Fruit fly (Drosophila melanogaster) whole organism, embryonic: Measurements from ENCODE around the gene CG13484.
A peak's percentile ranks its signal among the peaks of the same experiment; 100 is the strongest.

Experiments
- Blimp-1 ChIP-seq: fragments of 200-800 bp; sonication (Bioruptor generic); optimal IDR thresholded peaks from 3 replicates; lab custom pipeline; 2018; ENCODE audit warnings: missing biosample characterization, missing genetic modification characterization, mild to moderate bottlenecking, moderate library complexity, missing genetic modification reagents
- CG10267 ChIP-seq: fragments of 200-800 bp; sonication (Bioruptor generic); optimal IDR thresholded peaks from 2 replicates; lab custom pipeline; 2018; ENCODE audit warnings: missing biosample characterization, mild to moderate bottlenecking, missing genetic modification characterization, moderate library complexity
- CG10654 ChIP-seq: fragments of 200-800 bp; sonication (Bioruptor generic); optimal IDR thresholded peaks from 2 replicates; lab custom pipeline; 2016; ENCODE audit warnings: missing biosample characterization, missing genetic modification characterization
- CG13775 ChIP-seq: fragments of 200-800 bp; sonication (Bioruptor generic); optimal IDR thresholded peaks from 3 replicates; lab custom pipeline; 2017; ENCODE audit warnings: missing biosample characterization, mild to moderate bottlenecking, missing genetic modification characterization
- CG15073 ChIP-seq: fragments of 200-800 bp; sonication (Bioruptor generic); optimal IDR thresholded peaks from 2 replicates; lab custom pipeline; 2016; ENCODE audit warnings: missing biosample characterization, missing genetic modification characterization
- CG17328 ChIP-seq: fragments of 200-800 bp; sonication (Bioruptor generic); IDR thresholded peaks from 2 replicates; pipeline ENCODE4 v1.3.6; 2022; ENCODE audit warnings: missing biosample characterization, missing genetic modification characterization
- CG18262 ChIP-seq: fragments of 200-800 bp; optimal IDR thresholded peaks from 3 replicates; lab custom pipeline; 2019; ENCODE audit warnings: missing biosample characterization, mild to moderate bottlenecking, missing genetic modification characterization, moderate library complexity
- CG2712 ChIP-seq: fragments of 200-800 bp; optimal IDR thresholded peaks from 3 replicates; lab custom pipeline; 2019; ENCODE audit warnings: missing biosample characterization, mild to moderate bottlenecking, missing genetic modification characterization, moderate library complexity
- CG4424 ChIP-seq: fragments of 200-800 bp; sonication (Bioruptor generic); optimal IDR thresholded peaks from 3 replicates; lab custom pipeline; 2016; ENCODE audit warnings: missing biosample characterization, missing genetic modification characterization
- CG4707 ChIP-seq: fragments of 200-800 bp; sonication (Bioruptor generic); optimal IDR thresholded peaks from 2 replicates; lab custom pipeline; 2018; ENCODE audit warnings: missing biosample characterization, mild to moderate bottlenecking, missing genetic modification characterization, moderate library complexity
- CG4820 ChIP-seq: fragments of 200-800 bp; sonication (Bioruptor generic); optimal IDR thresholded peaks from 3 replicates; lab custom pipeline; 2016; ENCODE audit warnings: missing biosample characterization, missing genetic modification characterization
- CG8281 ChIP-seq: fragments of 200-800 bp; sonication (Bioruptor generic); optimal IDR thresholded peaks from 2 replicates; lab custom pipeline; 2018; ENCODE audit warnings: missing biosample characterization, mild to moderate bottlenecking, missing genetic modification characterization, moderate library complexity
- Drgx ChIP-seq: fragments of 200-800 bp; sonication (Bioruptor generic); IDR thresholded peaks from 2 replicates; pipeline ENCODE4 v1.3.6; 2022; ENCODE audit warnings: missing biosample characterization, missing genetic modification characterization
- E2f2 ChIP-seq: fragments of 200-800 bp; sonication (Bioruptor generic); IDR thresholded peaks from 2 replicates; pipeline ENCODE4 v1.3.6; 2022; ENCODE audit warnings: missing biosample characterization, missing genetic modification characterization
- Hr51 ChIP-seq, 2 experiments: fragments of 200-800 bp; sonication (Bioruptor generic); optimal IDR thresholded peaks; 2 replicates in 1 of 2; 3 replicates in 1 of 2; lab custom pipeline; 2016 to 2018; ENCODE audit warnings: missing biosample characterization in 2 of 2, missing genetic modification characterization in 2 of 2, mild to moderate bottlenecking in 1 of 2, moderate library complexity in 1 of 2
- Lim3 ChIP-seq: fragments of 200-800 bp; sonication (Bioruptor generic); IDR thresholded peaks from 2 replicates; pipeline ENCODE4 v1.3.6; 2022; ENCODE audit warnings: missing biosample characterization, missing genetic modification characterization
- Med ChIP-seq: fragments of 200-800 bp; sonication (Bioruptor generic); peaks from one replicate; lab custom pipeline; 2016; ENCODE audit warnings: missing biosample characterization, missing genetic modification characterization, mild to moderate bottlenecking, inconsistent platforms, moderate library complexity
- Opbp ChIP-seq: fragments of 200-800 bp; sonication (Bioruptor generic); IDR thresholded peaks from 3 replicates; pipeline ENCODE4 v1.3.6; 2022; ENCODE audit warnings: missing biosample characterization, missing genetic modification characterization; ENCODE audit not compliant: partially characterized antibody
- Sox100B ChIP-seq: fragments of 200-800 bp; sonication (Bioruptor generic); optimal IDR thresholded peaks from 3 replicates; lab custom pipeline; 2018; ENCODE audit warnings: missing biosample characterization, mild to moderate bottlenecking, missing genetic modification characterization
- Sry-β ChIP-seq: fragments of 200-800 bp; sonication (Bioruptor generic); optimal IDR thresholded peaks from 2 replicates; lab custom pipeline; 2018; ENCODE audit warnings: missing biosample characterization, mild to moderate bottlenecking, missing genetic modification characterization, moderate library complexity
- TFAM ChIP-seq: fragments of 200-800 bp; sonication (Bioruptor generic); optimal IDR thresholded peaks from 2 replicates; lab custom pipeline; 2017; ENCODE audit warnings: missing biosample characterization, missing genetic modification characterization, inconsistent platforms
- YL-1 ChIP-seq: fragments of 200-800 bp; sonication (Bioruptor generic); optimal IDR thresholded peaks from 3 replicates; lab custom pipeline; 2017; ENCODE audit warnings: missing biosample characterization, mild to moderate bottlenecking, missing genetic modification characterization
- ase ChIP-seq: fragments of 200-800 bp; sonication (Bioruptor generic); IDR thresholded peaks from 3 replicates; pipeline ENCODE4 v1.3.6; 2022; ENCODE audit warnings: missing biosample characterization, missing genetic modification characterization
- dm ChIP-seq: fragments of 200-800 bp; sonication (Bioruptor generic); optimal IDR thresholded peaks from 3 replicates; lab custom pipeline; 2016; ENCODE audit warnings: missing biosample characterization, missing genetic modification characterization
- dpn ChIP-seq, 2 experiments: fragments of 200-800 bp; sonication (Bioruptor generic); optimal IDR thresholded peaks; 3 replicates each; lab custom pipeline; 2016; ENCODE audit warnings: missing biosample characterization in 2 of 2, missing genetic modification characterization in 2 of 2
- fd64A ChIP-seq: fragments of 200-800 bp; sonication (Bioruptor generic); optimal IDR thresholded peaks from 3 replicates; lab custom pipeline; 2018; ENCODE audit warnings: missing biosample characterization, mild to moderate bottlenecking, missing genetic modification characterization
- fd96Cb ChIP-seq: fragments of 200-800 bp; sonication (Bioruptor generic); optimal IDR thresholded peaks from 2 replicates; lab custom pipeline; 2018; ENCODE audit warnings: missing biosample characterization, mild to moderate bottlenecking, missing genetic modification characterization, moderate library complexity
- gcm2 ChIP-seq: fragments of 200-800 bp; sonication (Bioruptor generic); optimal IDR thresholded peaks from 2 replicates; lab custom pipeline; 2016; ENCODE audit warnings: missing biosample characterization, missing genetic modification characterization
- gem ChIP-seq: fragments of 200-800 bp; sonication (Bioruptor generic); optimal IDR thresholded peaks from 2 replicates; lab custom pipeline; 2019; ENCODE audit warnings: missing biosample characterization, mild to moderate bottlenecking, missing genetic modification characterization, moderate library complexity
- grau ChIP-seq: fragments of 200-800 bp; optimal IDR thresholded peaks from 3 replicates; lab custom pipeline; 2019; ENCODE audit warnings: missing biosample characterization, mild to moderate bottlenecking, missing genetic modification characterization, moderate library complexity
- klu ChIP-seq: fragments of 200-800 bp; sonication (Bioruptor generic); IDR thresholded peaks from 2 replicates; pipeline ENCODE4 v1.3.6; 2022; ENCODE audit warnings: missing biosample characterization, missing genetic modification characterization
- onecut ChIP-seq: fragments of 200-800 bp; sonication (Bioruptor generic); IDR thresholded peaks from 2 replicates; pipeline ENCODE4 v1.3.6; 2022; ENCODE audit warnings: missing biosample characterization, missing genetic modification characterization
- pnt ChIP-seq: fragments of 200-800 bp; sonication (Bioruptor generic); optimal IDR thresholded peaks from 3 replicates; lab custom pipeline; 2016; ENCODE audit warnings: missing biosample characterization, missing genetic modification characterization
- row ChIP-seq: fragments of 200-800 bp; sonication (Bioruptor generic); IDR thresholded peaks from 3 replicates; pipeline ENCODE4 v1.3.6; 2022; ENCODE audit warnings: missing biosample characterization, missing genetic modification characterization
- sd ChIP-seq: fragments of 200-800 bp; sonication (Bioruptor generic); optimal IDR thresholded peaks from 3 replicates; lab custom pipeline; 2018; ENCODE audit warnings: missing biosample characterization, mild to moderate bottlenecking, missing genetic modification characterization, moderate library complexity
- sens ChIP-seq: fragments of 200-800 bp; sonication (Bioruptor generic); peaks from one replicate; lab custom pipeline; 2016; ENCODE audit warnings: missing biosample characterization, missing genetic modification characterization
- sug ChIP-seq: fragments of 200-800 bp; optimal IDR thresholded peaks from 2 replicates; lab custom pipeline; 2019; ENCODE audit warnings: missing biosample characterization, mild to moderate bottlenecking, missing genetic modification characterization, moderate library complexity
- twi ChIP-seq: fragments of 200-800 bp; optimal IDR thresholded peaks from 2 replicates; lab custom pipeline; 2019; ENCODE audit warnings: missing biosample characterization, mild to moderate bottlenecking, missing genetic modification characterization, moderate library complexity

The CG13484 gene

dm6 chr3L:14063241-14064064, 10.6 kb upstream of the CG13484 start (continued):
- TF ChIP-seq fd96Cb: no peak
- TF ChIP-seq CG18262: peak; percentile 35
- TF ChIP-seq row (GFP tag; lab: Robert Waterston, UW): 0 out of 3 replicates have a peak, but pooled peaks have one; percentile 19
- no peak for TF ChIP-seq CG4707 (GFP tag; lab: Kevin White, UChicago)
- no peak for TF ChIP-seq Drgx (GFP tag; lab: Robert Waterston, UW)
- TF ChIP-seq onecut (GFP tag; lab: Robert Waterston, UW): no peak
- TF ChIP-seq Hr51 (GFP tag; optimal IDR thresholded peaks at IDR 0.05; lab: Kevin White, UChicago): no peak
- TF ChIP-seq CG2712 (tag; lab: Kevin White, UChicago): peak; percentile 5
- no peak for TF ChIP-seq dm
- no peak for TF ChIP-seq twi
- no peak for TF ChIP-seq grau (tag; lab: Kevin White, UChicago)
- TF ChIP-seq Lim3 (GFP tag; lab: Robert Waterston, UW): no peak
- TF ChIP-seq CG13775 (GFP tag; lab: Kevin White, UChicago): no peak
- no peak for TF ChIP-seq CG4424
- no peak for TF ChIP-seq klu (GFP tag; lab: Robert Waterston, UW)
- no peak for TF ChIP-seq Blimp-1 (GFP tag; lab: Kevin White, UChicago)
- TF ChIP-seq CG10654 (GFP tag; lab: Kevin White, UChicago): no peak
- TF ChIP-seq gem (tag; lab: Kevin White, UChicago): no peak
- TF ChIP-seq CG4820 (GFP tag; lab: Kevin White, UChicago): no peak
- no peak for TF ChIP-seq pnt (GFP tag; lab: Kevin White, UChicago)
- TF ChIP-seq Med (GFP tag; lab: Kevin White, UChicago): peak; percentile 46
- no peak for TF ChIP-seq CG17328 (GFP tag; lab: Robert Waterston, UW)
- no peak for TF ChIP-seq CG10267 (tag; lab: Kevin White, UChicago)
- TF ChIP-seq dpn (GFP tag; optimal IDR thresholded peaks at IDR 0.05; lab: Kevin White, UChicago): no peak
- TF ChIP-seq, all 482 proteins: peak for 12

- TF ChIP-seq YL-1 (GFP tag; lab: Kevin White, UChicago): no peak
- TF ChIP-seq ase (GFP tag; lab: Robert Waterston, UW): no peak
- peak; percentile 55 for TF ChIP-seq sd (tag; lab: Kevin White, UChicago)
- no peak for TF ChIP-seq sug
- TF ChIP-seq sens: peak; percentile 37
- no peak for TF ChIP-seq E2f2 (GFP tag; lab: Robert Waterston, UW)
- peak; percentile 94 for TF ChIP-seq CG8281
- TF ChIP-seq CG15073: no peak
- no peak for TF ChIP-seq gcm2 (GFP tag; lab: Kevin White, UChicago)
- no peak for TF ChIP-seq Sox100B (GFP tag; lab: Kevin White, UChicago)
- no peak for TF ChIP-seq Sry-β (GFP tag; lab: Kevin White, UChicago)
- TF ChIP-seq TFAM (GFP tag; lab: Kevin White, UChicago): no peak
- TF ChIP-seq Opbp (GFP tag; lab: Robert Waterston, UW): no peak
- no peak for TF ChIP-seq fd64A (GFP tag; lab: Kevin White, UChicago)
Measured at dm6 chr3L:14062702-14063101, 9.8 kb upstream of the CG13484 start.
